Fruit fly (Drosophila melanogaster): ENCODE results near the gene CG9451.

The CG9451 gene

DNA sequence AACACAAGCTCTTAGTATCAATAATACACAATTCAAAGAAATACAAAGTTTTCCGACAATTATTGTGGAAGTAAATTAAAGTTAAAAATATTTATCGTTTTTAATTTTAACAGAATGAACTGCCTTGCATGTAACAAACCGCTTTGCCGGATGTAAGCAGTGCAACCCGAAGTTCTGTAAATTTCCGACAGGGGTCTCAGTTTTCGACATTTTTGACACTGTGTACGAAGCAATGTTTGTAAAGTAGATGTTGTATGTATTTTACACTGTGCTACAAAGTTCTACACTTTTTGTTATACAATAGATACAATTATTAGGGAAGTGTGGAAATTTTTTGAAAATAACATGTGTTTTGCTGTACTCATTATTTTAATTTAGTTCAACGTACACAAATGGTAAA is 15.9 kb upstream of the CG9451 start (continued):
- peak; percentile 70 for TF ChIP-seq CG10267 (tag; optimal IDR thresholded peaks at IDR 0.05)
- TF ChIP-seq nerfin-1 (tag; optimal IDR thresholded peaks at IDR 0.05) = no peak
- peak; percentile 91 for TF ChIP-seq lmd (GFP tag; IDR thresholded peaks at IDR 0.05)
- peak; percentile 65 for TF ChIP-seq GATAe (GFP tag; conservative IDR thresholded peaks at IDR 0.05)
- peak; percentile 82 for TF ChIP-seq CG12071 (GFP tag; optimal IDR thresholded peaks at IDR 0.05)
- TF ChIP-seq Hr3 (GFP tag; optimal IDR thresholded peaks at IDR 0.05) = peak; percentile 89
- TF ChIP-seq al (GFP tag; IDR thresholded peaks at IDR 0.05) = peak; percentile 91
- TF ChIP-seq Taf1 (GFP tag; IDR thresholded peaks at IDR 0.05) = peak; percentile 64; the same call in 1 of the 2 replicates
- TF ChIP-seq wek (GFP tag; optimal IDR thresholded peaks at IDR 0.05) = peak; percentile 76
- no peak for TF ChIP-seq lola (GFP tag; optimal IDR thresholded peaks at IDR 0.05)
- TF ChIP-seq ham (GFP tag; IDR thresholded peaks at IDR 0.05) = peak; percentile 92
- TF ChIP-seq CG43689 (GFP tag; IDR thresholded peaks at IDR 0.05) = peak; percentile 88
- TF ChIP-seq twi (tag; optimal IDR thresholded peaks at IDR 0.05) = peak; percentile 79
- no peak for TF ChIP-seq CG10979 (tag; optimal IDR thresholded peaks at IDR 0.05)
- peak; percentile 84; the same call in 1 of the 2 replicates for TF ChIP-seq cas (GFP tag; IDR thresholded peaks at IDR 0.05)
- peak; percentile 49 for TF ChIP-seq CG12299 (tag; optimal IDR thresholded peaks at IDR 0.05)
- TF ChIP-seq CG15073 (GFP tag; optimal IDR thresholded peaks at IDR 0.05) = no peak
- TF ChIP-seq Aef1 (GFP tag; IDR thresholded peaks at IDR 0.05) = peak; percentile 90
- peak in 1 of 2 experiments; percentile 50 for TF ChIP-seq crp (GFP tag; optimal IDR thresholded peaks at IDR 0.05)
- TF ChIP-seq CG12391 (tag; optimal IDR thresholded peaks at IDR 0.05) = peak; percentile 74
- TF ChIP-seq gem (tag; optimal IDR thresholded peaks at IDR 0.05) = peak; percentile 81
- peak; percentile 78 for TF ChIP-seq fd96Cb (tag; optimal IDR thresholded peaks at IDR 0.05)
- peak; percentile 76 for TF ChIP-seq CG10565 (GFP tag; optimal IDR thresholded peaks at IDR 0.05)
- peak; percentile 74 for TF ChIP-seq da (GFP tag; optimal IDR thresholded peaks at IDR 0.05)
- peak; percentile 88 for TF ChIP-seq CG8089 (GFP tag; optimal IDR thresholded peaks at IDR 0.05)
- peak; percentile 65 for TF ChIP-seq Blimp-1 (GFP tag; optimal IDR thresholded peaks at IDR 0.05)
- no peak for TF ChIP-seq nerfin-2 (GFP tag; IDR thresholded peaks at IDR 0.05; ENCODE audit: partially characterized antibody)
- peak; percentile 86 for TF ChIP-seq CG3407 (GFP tag; optimal IDR thresholded peaks at IDR 0.05)
- TF ChIP-seq schlank (tag; optimal IDR thresholded peaks at IDR 0.05) = peak; percentile 81
- no peak for TF ChIP-seq salm (tag; optimal IDR thresholded peaks at IDR 0.05)
- no peak for TF ChIP-seq CG6254 (GFP tag; optimal IDR thresholded peaks at IDR 0.05)
- peak; percentile 48 for TF ChIP-seq cwo (GFP tag; optimal IDR thresholded peaks at IDR 0.05)
- TF ChIP-seq ap (GFP tag; IDR thresholded peaks at IDR 0.05) = peak; percentile 79
- no peak for TF ChIP-seq unc-4 (GFP tag; IDR thresholded peaks at IDR 0.05; ENCODE audit: partially characterized antibody)
- TF ChIP-seq BEAF-32 (GFP tag; optimal IDR thresholded peaks at IDR 0.05) = no peak
- TF ChIP-seq HLH54F (GFP tag; optimal IDR thresholded peaks at IDR 0.05) = peak; percentile 86
- peak; percentile 59; the same call in 1 of the 2 replicates for TF ChIP-seq CG13287 (GFP tag; IDR thresholded peaks at IDR 0.05; ENCODE audit: partially characterized antibody)
- peak; percentile 84 for TF ChIP-seq CG13775 (GFP tag; optimal IDR thresholded peaks at IDR 0.05)
- TF ChIP-seq CG14965 (GFP tag; optimal IDR thresholded peaks at IDR 0.05; ENCODE audit: borderline replicate concordance) = peak; percentile 76
- TF ChIP-seq dm (GFP tag; optimal IDR thresholded peaks at IDR 0.05) = peak; percentile 74
- TF ChIP-seq crc (GFP tag; optimal IDR thresholded peaks at IDR 0.05) = peak; percentile 91
- peak; percentile 88 for TF ChIP-seq E2f1 (GFP tag; IDR thresholded peaks at IDR 0.05)
- peak; percentile 82 for TF ChIP-seq sima (GFP tag; optimal IDR thresholded peaks at IDR 0.05)
- TF ChIP-seq CG34224 (GFP tag; IDR thresholded peaks at IDR 0.05; ENCODE audit: partially characterized antibody) = no peak
- peak; percentile 98 for TF ChIP-seq Rfx (GFP tag; IDR thresholded peaks at IDR 0.05)
- peak; percentile 78 for TF ChIP-seq CG17612 (GFP tag; IDR thresholded peaks at IDR 0.05)
- peak; percentile 96 for TF ChIP-seq ken (GFP tag; IDR thresholded peaks at IDR 0.05)
- TF ChIP-seq phol (tag; optimal IDR thresholded peaks at IDR 0.05) = peak; percentile 90
- no peak for TF ChIP-seq chm (GFP tag; IDR thresholded peaks at IDR 0.05)
- TF ChIP-seq B-H2 (GFP tag; optimal IDR thresholded peaks at IDR 0.05) = peak; percentile 83
